Fruit fly (Drosophila melanogaster) whole organism, wandering third instar larva: ENCODE measurements around the gene CG2991.

Experiments
- Abd-B ChIP-seq: fragments of >200 bp; optimal IDR thresholded peaks from 2 replicates; lab custom pipeline; 2017; ENCODE audit warnings: missing biosample characterization, missing genetic modification characterization
- HLH106 ChIP-seq: fragments of 200-800 bp; optimal IDR thresholded peaks from 3 replicates; lab custom pipeline; 2019; ENCODE audit warnings: missing biosample characterization, mild to moderate bottlenecking, missing genetic modification characterization, moderate library complexity
- dmrt93B ChIP-seq: fragments of 200-800 bp; sonication (Bioruptor generic); optimal IDR thresholded peaks from 2 replicates; lab custom pipeline; 2018; ENCODE audit warnings: missing biosample characterization, mild to moderate bottlenecking, missing genetic modification characterization
- dsf ChIP-seq: sonication (Bioruptor generic); optimal IDR thresholded peaks from 2 replicates; lab custom pipeline; 2016; ENCODE audit warnings: missing biosample characterization, missing genetic modification characterization, borderline replicate concordance

DNA sequence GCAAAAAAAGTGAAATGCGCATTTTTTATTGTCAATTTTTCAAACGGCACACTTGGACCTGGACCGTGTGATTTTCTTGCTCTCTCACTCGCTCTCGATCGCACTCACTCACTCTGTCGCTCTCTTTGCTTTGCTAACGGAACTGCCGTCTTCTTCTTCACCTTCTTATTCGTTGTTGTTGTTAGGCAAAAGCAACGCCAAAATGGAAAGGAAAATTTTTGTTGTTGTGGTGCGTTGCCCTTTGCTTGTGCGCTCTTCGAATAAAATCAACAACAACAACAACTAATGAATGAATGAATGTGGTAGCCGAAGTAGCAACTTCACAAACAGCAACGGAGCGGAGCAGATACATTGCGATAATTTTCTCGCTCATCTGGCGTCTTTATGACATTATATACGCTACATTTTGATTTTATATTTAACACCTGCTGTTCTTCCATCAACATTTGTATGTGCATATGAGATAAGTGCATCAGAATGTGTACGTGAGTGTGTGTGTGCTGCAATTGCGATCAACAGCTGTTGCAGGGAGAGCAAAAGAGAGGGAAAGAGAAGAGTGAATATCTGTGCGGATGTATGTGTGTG is 32.0 kb downstream of the CG2991 start:
- TF ChIP-seq Abd-B (GFP tag; lab: Kevin White, UChicago) (no peak), HLH106 (tag; lab: Kevin White, UChicago) (no peak), dsf (no peak), dmrt93B (GFP tag; lab: Kevin White, UChicago) (no peak)
